Worm (Caenorhabditis elegans): ENCODE data around the gene egl-44.
A peak's percentile ranks its signal among the peaks of the same experiment; 100 is the strongest.

DNA sequence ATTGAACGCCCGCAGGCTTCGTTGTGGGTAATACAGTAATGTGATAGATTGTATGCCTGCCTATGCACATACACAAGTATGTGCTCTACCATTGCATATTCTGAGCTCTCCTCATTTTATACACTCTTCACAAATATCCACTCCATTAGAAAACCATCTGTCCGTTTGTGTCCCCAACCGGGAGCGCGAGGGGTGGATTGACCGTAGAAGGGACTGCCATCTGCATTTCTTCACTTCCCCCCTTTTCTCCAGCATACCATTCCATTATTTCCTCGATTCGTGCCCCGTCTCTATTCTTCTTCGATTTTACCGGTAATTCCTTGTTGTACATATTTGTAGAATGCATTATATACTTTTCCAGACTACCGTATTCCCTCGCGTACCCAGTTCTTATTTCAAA is 4.5 kb downstream of the egl-44 start:
- TF ChIP-seq ama-1 (optimal IDR thresholded peaks at IDR 0.05), result no peak
- TF ChIP-seq F13C5.2 (tag; optimal IDR thresholded peaks at IDR 0.05), result no peak
- TF ChIP-seq sea-1 (GFP tag; conservative IDR thresholded peaks at IDR 0.05), result no peak
- TF ChIP-seq ceh-36 (tag; optimal IDR thresholded peaks at IDR 0.05), result peak; percentile 24
- peak; percentile 50 for TF ChIP-seq hmg-4 (GFP tag; optimal IDR thresholded peaks at IDR 0.05)
- TF ChIP-seq pes-1 (GFP tag; IDR thresholded peaks at IDR 0.05), result no peak
- TF ChIP-seq ceh-13 (GFP tag; optimal IDR thresholded peaks at IDR 0.05), result no peak
- no peak for TF ChIP-seq tbx-37 (GFP tag; conservative IDR thresholded peaks at IDR 0.05)
- no peak for TF ChIP-seq scrt-1 (GFP tag; IDR thresholded peaks at IDR 0.05)
- TF ChIP-seq hmbx-1 (tag; optimal IDR thresholded peaks at IDR 0.05), result no peak
- TF ChIP-seq flt-1 (GFP tag; IDR thresholded peaks at IDR 0.05), result no peak
- no peak for TF ChIP-seq B0310.2 (tag; optimal IDR thresholded peaks at IDR 0.05)
- no peak for TF ChIP-seq aly-1 (tag; optimal IDR thresholded peaks at IDR 0.05)
- TF ChIP-seq ets-7 (tag; optimal IDR thresholded peaks at IDR 0.05), result no peak
